Worm (Caenorhabditis elegans): ENCODE data around the gene F59A6.2.

The F59A6.2 gene

ce11 chrII:5055129-5055666 lies 40.7 kb downstream of the F59A6.2 start, which contains the start of the genes ify-1 and rpl-22 (continued):
- TF ChIP-seq egl-13 (tag; optimal IDR thresholded peaks at IDR 0.05), result peak; percentile 69
- TF ChIP-seq hlh-17 (GFP tag; optimal IDR thresholded peaks at IDR 0.05; ENCODE audit: borderline replicate concordance), result no peak
- peak; percentile 89 to 97 (median 94) for TF ChIP-seq ceh-82 (tag; optimal IDR thresholded peaks at IDR 0.05)
- TF ChIP-seq rnt-1 (tag; optimal IDR thresholded peaks at IDR 0.05), result peak; percentile 96
- TF ChIP-seq ceh-90 (tag; optimal IDR thresholded peaks at IDR 0.05), result no peak
- TF ChIP-seq ets-5 (GFP tag; IDR thresholded peaks at IDR 0.05), result no peak
- no peak for TF ChIP-seq nhr-84 (tag; optimal IDR thresholded peaks at IDR 0.05)
- TF ChIP-seq unc-130 (tag; optimal IDR thresholded peaks at IDR 0.05), result peak; percentile 99
- peak; percentile 99 to 100 for TF ChIP-seq lsy-2 (tag; optimal IDR thresholded peaks at IDR 0.05)
- TF ChIP-seq fkh-4 (tag; optimal IDR thresholded peaks at IDR 0.05; ENCODE audit: borderline replicate concordance), result peak; percentile 54
- peak; percentile 95 for TF ChIP-seq nhr-77 (tag; optimal IDR thresholded peaks at IDR 0.05)
- peak; percentile 93 to 94 (median 94) for TF ChIP-seq dpl-1 (GFP tag; optimal IDR thresholded peaks at IDR 0.05)
- peak; percentile 98 for TF ChIP-seq C16A3.4 (tag; optimal IDR thresholded peaks at IDR 0.05)
- TF ChIP-seq pax-3 (tag; optimal IDR thresholded peaks at IDR 0.05), result peak; percentile 81
- TF ChIP-seq tbx-2 (tag; optimal IDR thresholded peaks at IDR 0.05), result peak; percentile 92
- TF ChIP-seq nhr-90 (tag; optimal IDR thresholded peaks at IDR 0.05; ENCODE audit: poor library complexity), result peak; percentile 92
- TF ChIP-seq unc-98 (GFP tag; IDR thresholded peaks at IDR 0.05), result no peak
- peak; percentile 93 for TF ChIP-seq snpc-4 (tag; optimal IDR thresholded peaks at IDR 0.05)
- peak; percentile 86 for TF ChIP-seq fos-1 (tag; optimal IDR thresholded peaks at IDR 0.05)
- peak; percentile 99 for TF ChIP-seq elt-2 (tag; optimal IDR thresholded peaks at IDR 0.05)
- TF ChIP-seq C34B4.2 (tag; optimal IDR thresholded peaks at IDR 0.05), result no peak
- TF ChIP-seq fkh-10 (GFP tag; optimal IDR thresholded peaks at IDR 0.05), result peak; percentile 87
- no peak for TF ChIP-seq nhr-76 (tag; optimal IDR thresholded peaks at IDR 0.05)
- no peak for TF ChIP-seq Y116A8C.19 (tag; optimal IDR thresholded peaks at IDR 0.05; ENCODE audit: borderline replicate concordance)
- TF ChIP-seq ama-1 (optimal IDR thresholded peaks at IDR 0.05), result peak; percentile 70
- peak; percentile 93 for TF ChIP-seq isw-1 (GFP tag; IDR thresholded peaks at IDR 0.05)
- no peak for TF ChIP-seq unc-30 (tag; optimal IDR thresholded peaks at IDR 0.05)
- TF ChIP-seq xbp-1 (tag; optimal IDR thresholded peaks at IDR 0.05), result peak; percentile 93
- TF ChIP-seq hpl-2 (GFP tag; optimal IDR thresholded peaks at IDR 0.05), result peak; percentile 75
- TF ChIP-seq grh-1 (GFP tag; IDR thresholded peaks at IDR 0.05), result peak; percentile 92
- peak; percentile 88 for TF ChIP-seq unc-86 (tag; optimal IDR thresholded peaks at IDR 0.05)
- peak; percentile 72 for TF ChIP-seq nhr-11 (tag; optimal IDR thresholded peaks at IDR 0.05)

- TF ChIP-seq lin-35 (GFP tag; optimal IDR thresholded peaks at IDR 0.05), result no peak
- peak in 1 of 2 experiments; percentile 2 for TF ChIP-seq lsy-2 (tag; optimal IDR thresholded peaks at IDR 0.05)
- TF ChIP-seq nhr-85 (tag), result peak; percentile 47
- TF ChIP-seq nhr-77 (tag; optimal IDR thresholded peaks at IDR 0.05), result peak; percentile 7
- TF ChIP-seq dsc-1 (tag; optimal IDR thresholded peaks at IDR 0.05), result peak; percentile 0
- no peak for TF ChIP-seq rnt-1 (tag; optimal IDR thresholded peaks at IDR 0.05)
- TF ChIP-seq lin-15B (tag; optimal IDR thresholded peaks at IDR 0.05), result no peak
- TF ChIP-seq efl-1 (optimal IDR thresholded peaks at IDR 0.05), result no peak
- TF ChIP-seq efl-1 (GFP tag; optimal IDR thresholded peaks at IDR 0.05 in 1 of 2), result peak in 1 of 2 experiments; percentile 92
These were observed 41.8 kb downstream of the F59A6.2 start for ce11 chrII:5056254-5056653.

ce11 chrII:5057315-5057714 lies 42.8 kb downstream of the F59A6.2 start:
- TF ChIP-seq ama-1 (optimal IDR thresholded peaks at IDR 0.05), result no peak
- peak; percentile 26 for TF ChIP-seq F16B12.6 (tag; optimal IDR thresholded peaks at IDR 0.05)
- peak; percentile 31 to 47 (median 44) for TF ChIP-seq dpl-1 (GFP tag; optimal IDR thresholded peaks at IDR 0.05)
- peak; percentile 53 for TF ChIP-seq lin-14 (GFP tag; optimal IDR thresholded peaks at IDR 0.05)
- TF ChIP-seq ceh-88 (GFP tag; IDR thresholded peaks at IDR 0.05), result no peak
- peak; percentile 98 for TF ChIP-seq snpc-4 (tag; optimal IDR thresholded peaks at IDR 0.05)
- TF ChIP-seq fos-1 (tag; optimal IDR thresholded peaks at IDR 0.05), result peak; percentile 29
- no peak for TF ChIP-seq egl-13 (tag; optimal IDR thresholded peaks at IDR 0.05)
- no peak for TF ChIP-seq nhr-12 (tag; optimal IDR thresholded peaks at IDR 0.05)
- peak in 1 of 2 experiments; percentile 60 for TF ChIP-seq mdl-1 (tag; optimal IDR thresholded peaks at IDR 0.05)
- TF ChIP-seq irx-1 (tag; optimal IDR thresholded peaks at IDR 0.05), result no peak
- peak; percentile 44 for TF ChIP-seq C16A3.4 (tag; optimal IDR thresholded peaks at IDR 0.05)
- no peak for TF ChIP-seq nhr-76 (tag; optimal IDR thresholded peaks at IDR 0.05)
- no peak for TF ChIP-seq fkh-4 (tag; optimal IDR thresholded peaks at IDR 0.05; ENCODE audit: borderline replicate concordance)
- peak; percentile 74 for TF ChIP-seq nhr-71 (tag; optimal IDR thresholded peaks at IDR 0.05)
- TF ChIP-seq hlh-4 (tag; optimal IDR thresholded peaks at IDR 0.05), result no peak
- no peak for TF ChIP-seq sup-37 (GFP tag; optimal IDR thresholded peaks at IDR 0.05)
- TF ChIP-seq ztf-4 (tag; optimal IDR thresholded peaks at IDR 0.05), result no peak
- peak; percentile 79 for TF ChIP-seq snu-23 (GFP tag; optimal IDR thresholded peaks at IDR 0.05)
- TF ChIP-seq nhr-237 (tag; optimal IDR thresholded peaks at IDR 0.05), result no peak
- 0 out of 2 replicates have a peak, but pooled peaks have one; percentile 21 for TF ChIP-seq grh-1 (GFP tag; IDR thresholded peaks at IDR 0.05)
